Worm (Caenorhabditis elegans): ENCODE results near the gene Y57G11C.30.

DNA sequence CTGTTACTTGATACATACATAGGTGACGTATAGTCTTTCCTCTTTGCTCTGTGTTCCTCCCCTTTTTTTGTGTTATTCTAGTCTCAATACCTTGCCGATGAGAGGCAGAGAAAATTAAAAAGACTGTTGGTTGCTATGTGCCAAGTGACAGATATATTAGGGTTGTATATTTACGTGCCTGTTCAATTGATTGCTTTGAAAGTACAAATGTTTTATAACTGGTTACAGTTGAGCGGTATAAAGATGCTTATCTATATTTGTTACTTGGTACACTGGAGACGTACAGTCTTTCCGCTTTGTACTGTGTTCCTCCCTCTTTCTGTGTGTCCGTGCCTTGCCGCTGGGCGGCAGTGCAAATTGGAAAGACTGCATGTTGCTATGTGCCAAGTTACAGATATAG lies 35.5 kb upstream of the Y57G11C.30 start:
- no peak for TF ChIP-seq W03F9.2 (tag; optimal IDR thresholded peaks at IDR 0.05)
- TF ChIP-seq him-1 (tag; optimal IDR thresholded peaks at IDR 0.05), result no peak
- TF ChIP-seq dao-5 (tag; optimal IDR thresholded peaks at IDR 0.05), result no peak
